Worm (Caenorhabditis elegans) whole organism, young adult: Measurements from ENCODE around the gene smap-1.
A peak's percentile ranks its signal among the peaks of the same experiment; 100 is the strongest.

Source experiments
- B0261.1 ChIP-seq: sonication (generic microtip); optimal IDR thresholded peaks from 2 replicates; lab custom pipeline; 2016; ENCODE audit warnings: mild to moderate bottlenecking, missing genetic modification characterization, moderate library complexity, missing compliant biosample characterization
- B0336.3 ChIP-seq: fragments of 200-800 bp; sonication (Bioruptor generic); IDR thresholded peaks from 2 replicates; pipeline ENCODE4 v1.3.6; 2022; ENCODE audit warnings: missing genetic modification characterization, missing compliant biosample characterization
- D2030.7 ChIP-seq: fragments of 200-800 bp; sonication (Bioruptor generic); IDR thresholded peaks from 2 replicates; pipeline ENCODE4 v1.3.6; 2022; ENCODE audit warnings: missing genetic modification reagents, missing genetic modification characterization, missing compliant biosample characterization
- F37B4.10 ChIP-seq: fragments of 200-800 bp; sonication (Bioruptor generic); IDR thresholded peaks from 2 replicates; pipeline ENCODE4 v1.3.6; 2022; ENCODE audit warnings: missing genetic modification characterization, missing compliant biosample characterization
- F39B2.1 ChIP-seq: fragments of 200-800 bp; sonication (Bioruptor generic); IDR thresholded peaks from 2 replicates; pipeline ENCODE4 v1.3.6; 2022; ENCODE audit warnings: missing genetic modification reagents, missing genetic modification characterization, missing compliant biosample characterization
- F52B5.7 ChIP-seq: sonication (generic microtip); optimal IDR thresholded peaks from 2 replicates; lab custom pipeline; 2016; ENCODE audit warnings: mild to moderate bottlenecking, missing genetic modification characterization, missing compliant biosample characterization
- F55B11.4 ChIP-seq: sonication (generic microtip); optimal IDR thresholded peaks from 2 replicates; lab custom pipeline; 2016; ENCODE audit warnings: missing compliant biosample characterization, missing genetic modification characterization, borderline replicate concordance; ENCODE audit not compliant: insufficient read depth
- F57A8.1 ChIP-seq: fragments of 200-800 bp; sonication (Bioruptor generic); optimal IDR thresholded peaks from 2 replicates; lab custom pipeline; 2018; ENCODE audit warnings: mild to moderate bottlenecking, missing genetic modification characterization, moderate library complexity, missing compliant biosample characterization
- F57C9.4 ChIP-seq: sonication (generic microtip); optimal IDR thresholded peaks from 2 replicates; lab custom pipeline; 2017; ENCODE audit warnings: mild to moderate bottlenecking, missing genetic modification characterization, missing compliant biosample characterization
- T26A5.8 ChIP-seq: sonication (generic microtip); optimal IDR thresholded peaks from 2 replicates; lab custom pipeline; 2016; ENCODE audit warnings: missing genetic modification characterization, missing compliant biosample characterization
- Y53F4B.3 ChIP-seq: fragments of 200-800 bp; sonication (Bioruptor generic); IDR thresholded peaks from 2 replicates; pipeline ENCODE4 v1.3.6; 2022; ENCODE audit warnings: missing genetic modification reagents, missing genetic modification characterization, missing compliant biosample characterization
- Y95B8A.8 ChIP-seq: fragments of 200-800 bp; sonication (Bioruptor generic); IDR thresholded peaks from 2 replicates; pipeline ENCODE4 v1.3.6; 2022; ENCODE audit warnings: missing genetic modification reagents, missing genetic modification characterization, missing compliant biosample characterization
- ama-1 ChIP-seq, 3 experiments: fragments of 150-350 bp in 1 of 3; sonication (generic microtip) in 2 of 3; optimal IDR thresholded peaks; 2 replicates each; lab custom pipeline; 2014 to 2018; ENCODE audit warnings: missing biosample characterization in 2 of 3, missing genetic modification characterization in 2 of 3, missing genetic modification reagents in 2 of 3
- aptf-3 ChIP-seq: fragments of 200-800 bp; sonication (Bioruptor generic); IDR thresholded peaks from 2 replicates; pipeline ENCODE4 v1.3.6; 2022; ENCODE audit warnings: missing genetic modification characterization, missing compliant biosample characterization
- athp-1 ChIP-seq: sonication (generic microtip); optimal IDR thresholded peaks from 2 replicates; lab custom pipeline; 2017; ENCODE audit warnings: mild to moderate bottlenecking, missing genetic modification characterization, missing compliant biosample characterization
- attf-6 ChIP-seq: fragments of 200-800 bp; sonication (Bioruptor generic); IDR thresholded peaks from 2 replicates; pipeline ENCODE4 v1.3.6; 2022; ENCODE audit warnings: missing genetic modification reagents, missing genetic modification characterization, missing compliant biosample characterization
- bed-2 ChIP-seq: fragments of 200-800 bp; sonication (Bioruptor generic); IDR thresholded peaks from 2 replicates; pipeline ENCODE4 v1.3.6; 2022; ENCODE audit warnings: missing genetic modification reagents, missing genetic modification characterization, missing compliant biosample characterization
- ccch-3 ChIP-seq: fragments of 200-800 bp; sonication (Bioruptor generic); optimal IDR thresholded peaks from 2 replicates; lab custom pipeline; 2018; ENCODE audit warnings: mild to moderate bottlenecking, missing genetic modification characterization, missing compliant biosample characterization
- ceh-27 ChIP-seq: fragments of 200-800 bp; sonication (Bioruptor generic); optimal IDR thresholded peaks from 2 replicates; lab custom pipeline; 2018; ENCODE audit warnings: mild to moderate bottlenecking, missing genetic modification characterization, moderate library complexity, missing compliant biosample characterization
- ceh-40 ChIP-seq: fragments of 200-800 bp; sonication (Bioruptor generic); IDR thresholded peaks from 2 replicates; pipeline ENCODE4 v1.3.6; 2022; ENCODE audit warnings: missing genetic modification characterization, missing compliant biosample characterization
- ceh-58 ChIP-seq: fragments of 200-800 bp; sonication (Bioruptor generic); IDR thresholded peaks from 2 replicates; pipeline ENCODE4 v1.3.6; 2022; ENCODE audit warnings: missing genetic modification characterization, missing compliant biosample characterization
- dpff-1 ChIP-seq: sonication (generic microtip); optimal IDR thresholded peaks from 2 replicates; lab custom pipeline; 2017; ENCODE audit warnings: mild to moderate bottlenecking, missing genetic modification characterization, missing compliant biosample characterization
- egl-18 ChIP-seq: fragments of 200-800 bp; sonication (Bioruptor generic); IDR thresholded peaks from 2 replicates; pipeline ENCODE4 v1.3.6; 2022; ENCODE audit warnings: missing genetic modification reagents, missing genetic modification characterization, missing compliant biosample characterization
- egrh-3 ChIP-seq: fragments of 200-800 bp; sonication (Bioruptor generic); IDR thresholded peaks from 2 replicates; pipeline ENCODE4 v1.3.6; 2022; ENCODE audit warnings: missing genetic modification reagents, missing genetic modification characterization, missing compliant biosample characterization
- hmg-1.2 ChIP-seq: fragments of 200-800 bp; sonication (Bioruptor generic); IDR thresholded peaks from 2 replicates; pipeline ENCODE4 v1.3.6; 2022; ENCODE audit warnings: missing genetic modification reagents, missing genetic modification characterization, missing compliant biosample characterization
- hmg-20 ChIP-seq: fragments of 200-800 bp; sonication (Bioruptor generic); IDR thresholded peaks from 2 replicates; pipeline ENCODE4 v1.3.6; 2022; ENCODE audit warnings: missing genetic modification reagents, missing genetic modification characterization, missing compliant biosample characterization
- hrde-1 ChIP-seq: sonication (generic microtip); optimal IDR thresholded peaks from 2 replicates; lab custom pipeline; 2016; ENCODE audit warnings: missing genetic modification characterization, mild to moderate bottlenecking, missing compliant biosample characterization, moderate library complexity, missing genotype, missing genetic modification reagents, borderline replicate concordance
- lin-35 ChIP-seq, 3 experiments: fragments of 150-350 bp in 2 of 3; sonication (generic microtip) in 1 of 3; optimal IDR thresholded peaks; 2 replicates each; lab custom pipeline; 2014 to 2018; ENCODE audit warnings: missing biosample characterization in 3 of 3, missing genetic modification characterization in 3 of 3, missing genetic modification reagents in 3 of 3
- lir-1 ChIP-seq: fragments of 200-800 bp; sonication (Bioruptor generic); conservative IDR thresholded peaks from 2 replicates; pipeline ENCODE4 v1.3.6; 2022; ENCODE audit warnings: missing genetic modification reagents, missing genetic modification characterization, missing compliant biosample characterization
- madf-3 ChIP-seq: fragments of 200-800 bp; sonication (Bioruptor generic); IDR thresholded peaks from 2 replicates; pipeline ENCODE4 v1.3.6; 2022; ENCODE audit warnings: missing genetic modification reagents, missing genetic modification characterization, missing compliant biosample characterization
- madf-8 ChIP-seq: fragments of 200-800 bp; sonication (Bioruptor generic); conservative IDR thresholded peaks from 2 replicates; pipeline ENCODE4 v1.3.6; 2022; ENCODE audit warnings: missing genetic modification reagents, missing genetic modification characterization, missing compliant biosample characterization
- nhr-120 ChIP-seq: fragments of 200-800 bp; sonication (Bioruptor generic); IDR thresholded peaks from 2 replicates; pipeline ENCODE4 v1.3.6; 2022; ENCODE audit warnings: missing genetic modification characterization, missing compliant biosample characterization
- nhr-80 ChIP-seq: sonication (generic microtip); optimal IDR thresholded peaks from 2 replicates; lab custom pipeline; 2016; ENCODE audit warnings: missing genetic modification characterization, missing compliant biosample characterization
- pha-4 ChIP-seq: fragments of 150-350 bp; sonication (generic microtip); optimal IDR thresholded peaks from 2 replicates; lab custom pipeline; 2014; ENCODE audit warnings: missing biosample characterization, missing genetic modification reagents, missing genetic modification characterization
- rec-8 ChIP-seq, 2 experiments: sonication (generic microtip); optimal IDR thresholded peaks; 2 replicates each; lab custom pipeline; 2016; ENCODE audit warnings: mild to moderate bottlenecking in 2 of 2, missing genetic modification characterization in 2 of 2, missing genetic modification reagents in 2 of 2, missing genotype in 2 of 2, missing biosample characterization in 1 of 2, missing compliant biosample characterization in 1 of 2, moderate library complexity in 1 of 2
- sdz-38 ChIP-seq: sonication (generic microtip); optimal IDR thresholded peaks from 2 replicates; lab custom pipeline; 2016; ENCODE audit warnings: missing genotype, missing genetic modification characterization, missing compliant biosample characterization
- sea-2 ChIP-seq: fragments of 200-800 bp; sonication (Bioruptor generic); IDR thresholded peaks from 2 replicates; pipeline ENCODE4 v1.3.6; 2022; ENCODE audit warnings: missing genetic modification characterization, missing compliant biosample characterization
- snpc-3.4 ChIP-seq: sonication (generic microtip); optimal IDR thresholded peaks from 2 replicates; lab custom pipeline; 2017; ENCODE audit warnings: missing genetic modification characterization, mild to moderate bottlenecking, missing compliant biosample characterization, antibody characterized with exemption, moderate library complexity, missing genotype, missing genetic modification reagents
- snpc-4 ChIP-seq, 5 experiments: fragments of 150-350 bp in 1 of 5; sonication (generic microtip) in 4 of 5; optimal IDR thresholded peaks; 2 replicates each; lab custom pipeline; 2014 to 2018; ENCODE audit warnings: missing genetic modification characterization in 5 of 5, missing biosample characterization in 3 of 5, antibody characterized with exemption in 2 of 5, mild to moderate bottlenecking in 2 of 5, missing compliant biosample characterization in 2 of 5, missing genotype in 2 of 5, moderate library complexity in 2 of 5, missing genetic modification reagents in 1 of 5
- somi-1 ChIP-seq: fragments of 200-800 bp; sonication (Bioruptor generic); optimal IDR thresholded peaks from 2 replicates; lab custom pipeline; 2018; ENCODE audit warnings: mild to moderate bottlenecking, missing genetic modification characterization, missing compliant biosample characterization
- sptf-2 ChIP-seq: fragments of 200-800 bp; sonication (Bioruptor generic); optimal IDR thresholded peaks from 2 replicates; lab custom pipeline; 2018; ENCODE audit warnings: mild to moderate bottlenecking, missing genetic modification characterization, missing compliant biosample characterization
- tlf-1 ChIP-seq: fragments of 200-800 bp; sonication (Bioruptor generic); optimal IDR thresholded peaks from 2 replicates; lab custom pipeline; 2018; ENCODE audit warnings: mild to moderate bottlenecking, missing genetic modification characterization, missing compliant biosample characterization
- ztf-28 ChIP-seq: fragments of 200-800 bp; sonication (Bioruptor generic); IDR thresholded peaks from 2 replicates; pipeline ENCODE4 v1.3.6; 2022; ENCODE audit warnings: missing genetic modification reagents, missing genetic modification characterization, missing compliant biosample characterization
- ztf-3 ChIP-seq: fragments of 200-800 bp; sonication (Bioruptor generic); optimal IDR thresholded peaks from 2 replicates; lab custom pipeline; 2018; ENCODE audit warnings: mild to moderate bottlenecking, missing genetic modification characterization, missing compliant biosample characterization
- ztf-6 ChIP-seq: fragments of 200-800 bp; sonication (Bioruptor generic); IDR thresholded peaks from 2 replicates; pipeline ENCODE4 v1.3.6; 2022; ENCODE audit warnings: missing genetic modification reagents, missing genetic modification characterization, missing compliant biosample characterization

The smap-1 gene

ce11 chrIII:10759050-10760023, 19.7 kb upstream of the smap-1 start, which contains the start of gene tasp-1:
Gene tasp-1, plus strand, starts transcription at chrIII:10759307.
- TF ChIP-seq B0336.3 (GFP tag; lab: Robert Waterston, UW) (peak; percentile 100), ztf-6 (peak; percentile 99), nhr-80 (tag; lab: Kevin White, UChicago) (peak; percentile 100), lin-35 (GFP tag; optimal IDR thresholded peaks at IDR 0.05; lab: Kevin White, UChicago) (peak; percentile 96 to 100 (median 99)), tlf-1 (GFP tag; lab: Kevin White, UChicago) (peak; percentile 100), hmg-20 (GFP tag; lab: Robert Waterston, UW) (peak; percentile 95), egl-18 (GFP tag; lab: Robert Waterston, UW) (peak; percentile 100), hrde-1 (tag; lab: Kevin White, UChicago) (peak; percentile 95), hmg-1.2 (GFP tag; lab: Robert Waterston, UW) (peak; percentile 96), B0261.1 (peak; percentile 54), athp-1 (tag; lab: Kevin White, UChicago) (peak; percentile 100), egrh-3 (peak; percentile 96), snpc-3.4 (tag; lab: Kevin White, UChicago) (peak; percentile 95), ztf-3 (GFP tag; lab: Kevin White, UChicago) (peak; percentile 99), pha-4 (peak; percentile 99), T26A5.8 (tag; lab: Kevin White, UChicago) (peak; percentile 90), attf-6 (GFP tag; lab: Robert Waterston, UW) (peak; percentile 87), ceh-27 (peak; percentile 100), bed-2 (GFP tag; lab: Robert Waterston, UW) (peak; percentile 99), sea-2 (GFP tag; lab: Robert Waterston, UW) (peak; percentile 100), ccch-3 (GFP tag; lab: Kevin White, UChicago) (peak; percentile 69), madf-8 (GFP tag; lab: Robert Waterston, UW) (peak; percentile 93), nhr-120 (GFP tag; lab: Robert Waterston, UW) (peak; percentile 97), F52B5.7 (tag; lab: Kevin White, UChicago) (peak; percentile 99), ama-1 (optimal IDR thresholded peaks at IDR 0.05; lab: Kevin White, UChicago) (no peak), ama-1 (GFP tag; optimal IDR thresholded peaks at IDR 0.05; lab: Kevin White, UChicago) (peak; percentile 61 to 86), F55B11.4 (no peak), F39B2.1 (GFP tag; lab: Robert Waterston, UW) (peak; percentile 85; the same call in 1 of the 2 replicates), F57C9.4 (tag; lab: Kevin White, UChicago) (peak; percentile 98), somi-1 (GFP tag; lab: Kevin White, UChicago) (peak; percentile 100), snpc-4 (GFP tag; optimal IDR thresholded peaks at IDR 0.05; lab: Kevin White, UChicago) (peak; percentile 90), snpc-4 (tag; optimal IDR thresholded peaks at IDR 0.05; lab: Kevin White, UChicago) (peak; percentile 93 to 95 (median 93)), aptf-3 (peak; percentile 92; the same call in 1 of the 2 replicates), D2030.7 (GFP tag; lab: Robert Waterston, UW) (peak; percentile 98), ztf-28 (GFP tag; lab: Robert Waterston, UW) (peak; percentile 100), sdz-38 (tag; lab: Kevin White, UChicago) (no peak), sptf-2 (GFP tag; lab: Kevin White, UChicago) (peak; percentile 99), lir-1 (GFP tag; lab: Robert Waterston, UW) (peak; percentile 100), F37B4.10 (GFP tag; lab: Robert Waterston, UW) (peak; percentile 99), F57A8.1 (GFP tag; lab: Kevin White, UChicago) (no peak), Y95B8A.8 (GFP tag; lab: Robert Waterston, UW) (peak; percentile 100), rec-8 (tag; optimal IDR thresholded peaks at IDR 0.05; lab: Kevin White, UChicago) (peak; percentile 89 to 97), ceh-40 (GFP tag; lab: Robert Waterston, UW) (peak; percentile 94), Y53F4B.3 (GFP tag; lab: Robert Waterston, UW) (peak; percentile 94), dpff-1 (peak; percentile 98), ceh-58 (peak; percentile 97), madf-3 (GFP tag; lab: Robert Waterston, UW) (peak; percentile 99)
